Fruit fly (Drosophila melanogaster) whole organism, embryonic: ENCODE data around the gene Rh2.

Experiments
- Adf1 ChIP-seq: fragments of 200-800 bp; sonication (Bioruptor generic); IDR thresholded peaks from 2 replicates; pipeline ENCODE4 v1.3.6; 2022; ENCODE audit warnings: missing biosample characterization, missing genetic modification characterization
- Atf3 ChIP-seq: fragments of 200-800 bp; sonication (Bioruptor generic); optimal IDR thresholded peaks from 3 replicates; lab custom pipeline; 2016; ENCODE audit warnings: missing biosample characterization, missing genetic modification characterization
- Bgb ChIP-seq: fragments of 200-800 bp; sonication (Bioruptor generic); IDR thresholded peaks from 2 replicates; pipeline ENCODE4 v1.3.6; 2022; ENCODE audit warnings: missing biosample characterization, missing genetic modification characterization; ENCODE audit not compliant: partially characterized antibody
- CG10366 ChIP-seq: fragments of 200-800 bp; sonication (Bioruptor generic); IDR thresholded peaks from 2 replicates; pipeline ENCODE4 v1.3.6; 2022; ENCODE audit warnings: missing biosample characterization, missing genetic modification characterization
- CG11398 ChIP-seq: fragments of 200-800 bp; sonication (Bioruptor generic); optimal IDR thresholded peaks from 2 replicates; lab custom pipeline; 2016; ENCODE audit warnings: missing biosample characterization, missing genetic modification characterization
- CG12299 ChIP-seq: fragments of 200-800 bp; sonication (Bioruptor generic); optimal IDR thresholded peaks from 2 replicates; lab custom pipeline; 2018; ENCODE audit warnings: missing biosample characterization, mild to moderate bottlenecking, missing genetic modification characterization
- CG12391 ChIP-seq: fragments of 200-800 bp; sonication (Bioruptor generic); optimal IDR thresholded peaks from 3 replicates; lab custom pipeline; 2018; ENCODE audit warnings: missing biosample characterization, mild to moderate bottlenecking, missing genetic modification characterization, moderate library complexity
- CG12942 ChIP-seq: fragments of 200-800 bp; sonication (Bioruptor generic); optimal IDR thresholded peaks from 3 replicates; lab custom pipeline; 2016; ENCODE audit warnings: missing biosample characterization, missing genetic modification characterization
- CG15073 ChIP-seq: fragments of 200-800 bp; sonication (Bioruptor generic); optimal IDR thresholded peaks from 2 replicates; lab custom pipeline; 2016; ENCODE audit warnings: missing biosample characterization, missing genetic modification characterization
- CG32772 ChIP-seq: fragments of 200-800 bp; sonication (Bioruptor generic); IDR thresholded peaks from 2 replicates; pipeline ENCODE4 v1.3.6; 2022; ENCODE audit warnings: missing biosample characterization, missing genetic modification characterization
- CG3847 ChIP-seq: fragments of 200-800 bp; sonication (Bioruptor generic); IDR thresholded peaks from 2 replicates; pipeline ENCODE4 v1.3.6; 2022; ENCODE audit warnings: missing biosample characterization, missing genetic modification characterization
- CG4328 ChIP-seq: fragments of 200-800 bp; sonication (Bioruptor generic); optimal IDR thresholded peaks from 3 replicates; lab custom pipeline; 2017; ENCODE audit warnings: missing biosample characterization, missing genetic modification reagents, missing genetic modification characterization
- CG6854 ChIP-seq: fragments of 200-800 bp; sonication (Bioruptor generic); optimal IDR thresholded peaks from 3 replicates; lab custom pipeline; 2017; ENCODE audit warnings: missing biosample characterization, mild to moderate bottlenecking, missing genetic modification characterization
- CG9727 ChIP-seq: fragments of 200-800 bp; sonication (Bioruptor generic); optimal IDR thresholded peaks from 3 replicates; lab custom pipeline; 2017; ENCODE audit warnings: missing biosample characterization, mild to moderate bottlenecking, missing genetic modification characterization
- CG9797 ChIP-seq: fragments of 200-800 bp; sonication (Bioruptor generic); optimal IDR thresholded peaks from 3 replicates; lab custom pipeline; 2018; ENCODE audit warnings: missing biosample characterization, mild to moderate bottlenecking, missing genetic modification characterization
- CrebB ChIP-seq: fragments of 200-800 bp; sonication (Bioruptor generic); optimal IDR thresholded peaks from 3 replicates; lab custom pipeline; 2018; ENCODE audit warnings: missing biosample characterization, mild to moderate bottlenecking, missing genetic modification characterization
- D19A ChIP-seq: fragments of 200-800 bp; optimal IDR thresholded peaks from 3 replicates; lab custom pipeline; 2019; ENCODE audit warnings: missing biosample characterization, mild to moderate bottlenecking, missing genetic modification characterization, moderate library complexity
- Dad ChIP-seq: fragments of 200-800 bp; sonication (Bioruptor generic); optimal IDR thresholded peaks from 3 replicates; lab custom pipeline; 2016; ENCODE audit warnings: missing biosample characterization, missing genetic modification characterization
- ERR ChIP-seq: fragments of 200-800 bp; sonication (Bioruptor generic); optimal IDR thresholded peaks from 2 replicates; lab custom pipeline; 2016; ENCODE audit warnings: missing biosample characterization, missing genetic modification characterization
- Ets97D ChIP-seq: fragments of 200-800 bp; sonication (Bioruptor generic); optimal IDR thresholded peaks from 3 replicates; lab custom pipeline; 2016; ENCODE audit warnings: missing biosample characterization, missing genetic modification characterization
- Fer2 ChIP-seq: fragments of 200-800 bp; sonication (Bioruptor generic); optimal IDR thresholded peaks from 2 replicates; lab custom pipeline; 2018; ENCODE audit warnings: missing biosample characterization, mild to moderate bottlenecking, missing genetic modification characterization, moderate library complexity
- Gsc ChIP-seq: fragments of 200-800 bp; sonication (Bioruptor generic); IDR thresholded peaks from 2 replicates; pipeline ENCODE4 v1.3.6; 2022; ENCODE audit warnings: missing biosample characterization, missing genetic modification characterization
- HHEX ChIP-seq: fragments of 200-800 bp; sonication (Bioruptor generic); optimal IDR thresholded peaks from 3 replicates; lab custom pipeline; 2017; ENCODE audit warnings: missing biosample characterization, mild to moderate bottlenecking, missing genetic modification characterization, missing genetic modification reagents
- Hand ChIP-seq: fragments of 200-800 bp; sonication (Bioruptor generic); optimal IDR thresholded peaks from 2 replicates; lab custom pipeline; 2017; ENCODE audit warnings: mild to moderate bottlenecking, missing biosample characterization, missing genetic modification reagents, missing genetic modification characterization
- MBD-R2 ChIP-seq: fragments of 200-800 bp; sonication (Bioruptor generic); IDR thresholded peaks from 2 replicates; pipeline ENCODE4 v1.3.6; 2022; ENCODE audit warnings: missing biosample characterization, missing genetic modification characterization
- Mrtf ChIP-seq: fragments of 200-800 bp; sonication (Bioruptor generic); IDR thresholded peaks from 3 replicates; pipeline ENCODE4 v1.3.6; 2022; ENCODE audit warnings: missing biosample characterization, missing genetic modification characterization
- NfI ChIP-seq: fragments of 200-800 bp; sonication (Bioruptor generic); optimal IDR thresholded peaks from 3 replicates; lab custom pipeline; 2018; ENCODE audit warnings: missing biosample characterization, mild to moderate bottlenecking, missing genetic modification characterization, moderate library complexity
- Opbp ChIP-seq: fragments of 200-800 bp; sonication (Bioruptor generic); IDR thresholded peaks from 3 replicates; pipeline ENCODE4 v1.3.6; 2022; ENCODE audit warnings: missing biosample characterization, missing genetic modification characterization; ENCODE audit not compliant: partially characterized antibody
- Ravus ChIP-seq: fragments of 200-800 bp; sonication (Bioruptor generic); IDR thresholded peaks from 2 replicates; pipeline ENCODE4 v1.3.6; 2022; ENCODE audit warnings: missing biosample characterization, missing genetic modification characterization
- TFAM ChIP-seq: fragments of 200-800 bp; sonication (Bioruptor generic); optimal IDR thresholded peaks from 2 replicates; lab custom pipeline; 2017; ENCODE audit warnings: missing biosample characterization, missing genetic modification characterization, inconsistent platforms
- Taf1 ChIP-seq: fragments of 200-800 bp; sonication (Bioruptor generic); IDR thresholded peaks from 2 replicates; pipeline ENCODE4 v1.3.6; 2022; ENCODE audit warnings: missing biosample characterization, missing genetic modification characterization
- Trl ChIP-seq, 3 experiments: fragments of >200 bp in 2 of 3; fragments of 200-800 bp in 1 of 3; sonication (Bioruptor generic) in 1 of 3; optimal IDR thresholded peaks; 2 replicates in 1 of 3; 3 replicates in 2 of 3; lab custom pipeline; 2016 to 2017; ENCODE audit warnings: missing biosample characterization in 1 of 3, missing genetic modification characterization in 1 of 3
- Xbp1 ChIP-seq: fragments of 200-800 bp; sonication (Bioruptor generic); optimal IDR thresholded peaks from 3 replicates; lab custom pipeline; 2016; ENCODE audit warnings: missing biosample characterization, mild to moderate bottlenecking, missing genetic modification characterization
- bcd ChIP-seq: fragments of 200-800 bp; sonication (Bioruptor generic); optimal IDR thresholded peaks from 2 replicates; lab custom pipeline; 2017; ENCODE audit warnings: missing biosample characterization, mild to moderate bottlenecking, missing genetic modification characterization
- bsh ChIP-seq, 2 experiments: fragments of 200-800 bp; sonication (Bioruptor generic); optimal IDR thresholded peaks; 2 replicates each; lab custom pipeline; 2017 to 2018; ENCODE audit warnings: mild to moderate bottlenecking in 2 of 2, missing biosample characterization in 2 of 2, missing genetic modification characterization in 2 of 2, moderate library complexity in 1 of 2
- cato ChIP-seq: fragments of 200-800 bp; sonication (Bioruptor generic); optimal IDR thresholded peaks from 2 replicates; lab custom pipeline; 2016; ENCODE audit warnings: missing biosample characterization, missing genetic modification characterization, borderline replicate concordance
- dm ChIP-seq: fragments of 200-800 bp; sonication (Bioruptor generic); optimal IDR thresholded peaks from 3 replicates; lab custom pipeline; 2016; ENCODE audit warnings: missing biosample characterization, missing genetic modification characterization
- fd96Cb ChIP-seq: fragments of 200-800 bp; sonication (Bioruptor generic); optimal IDR thresholded peaks from 2 replicates; lab custom pipeline; 2018; ENCODE audit warnings: missing biosample characterization, mild to moderate bottlenecking, missing genetic modification characterization, moderate library complexity
- fu2 ChIP-seq: fragments of 200-800 bp; sonication (Bioruptor generic); optimal IDR thresholded peaks from 2 replicates; lab custom pipeline; 2016; ENCODE audit warnings: missing biosample characterization, missing genetic modification characterization
- ind ChIP-seq: fragments of 200-800 bp; sonication (Bioruptor generic); optimal IDR thresholded peaks from 3 replicates; lab custom pipeline; 2016; ENCODE audit warnings: missing biosample characterization, missing genetic modification characterization
- otp ChIP-seq: fragments of 200-800 bp; sonication (Bioruptor generic); IDR thresholded peaks from 3 replicates; pipeline ENCODE4, ENCODE4 v1.3.6; 2022; ENCODE audit warnings: missing biosample characterization, missing genetic modification characterization
- ranshi ChIP-seq: fragments of 200-800 bp; sonication (Bioruptor generic); IDR thresholded peaks from 2 replicates; pipeline ENCODE4 v1.3.6; 2022; ENCODE audit warnings: missing biosample characterization, missing genetic modification characterization
- salm ChIP-seq: fragments of 200-800 bp; sonication (Bioruptor generic); optimal IDR thresholded peaks from 2 replicates; lab custom pipeline; 2018; ENCODE audit warnings: missing biosample characterization, mild to moderate bottlenecking, missing genetic modification characterization
- scrt ChIP-seq: fragments of 200-800 bp; sonication (Bioruptor generic); optimal IDR thresholded peaks from 2 replicates; lab custom pipeline; 2018; ENCODE audit warnings: missing biosample characterization, mild to moderate bottlenecking, missing genetic modification characterization, moderate library complexity
- sob ChIP-seq: fragments of 200-800 bp; sonication (Bioruptor generic); IDR thresholded peaks from 2 replicates; pipeline ENCODE4 v1.3.6; 2022; ENCODE audit warnings: missing biosample characterization, missing genetic modification characterization
- sug ChIP-seq: fragments of 200-800 bp; optimal IDR thresholded peaks from 2 replicates; lab custom pipeline; 2019; ENCODE audit warnings: missing biosample characterization, mild to moderate bottlenecking, missing genetic modification characterization, moderate library complexity
- unc-4 ChIP-seq: fragments of 200-800 bp; sonication (Bioruptor generic); IDR thresholded peaks from 2 replicates; pipeline ENCODE4 v1.3.6; 2022; ENCODE audit warnings: missing biosample characterization, missing genetic modification characterization; ENCODE audit not compliant: partially characterized antibody
- zf30C ChIP-seq: fragments of 200-800 bp; sonication (Bioruptor generic); optimal IDR thresholded peaks from 3 replicates; lab custom pipeline; 2018; ENCODE audit warnings: missing biosample characterization, mild to moderate bottlenecking, missing genetic modification characterization

Gene Rh2

DNA sequence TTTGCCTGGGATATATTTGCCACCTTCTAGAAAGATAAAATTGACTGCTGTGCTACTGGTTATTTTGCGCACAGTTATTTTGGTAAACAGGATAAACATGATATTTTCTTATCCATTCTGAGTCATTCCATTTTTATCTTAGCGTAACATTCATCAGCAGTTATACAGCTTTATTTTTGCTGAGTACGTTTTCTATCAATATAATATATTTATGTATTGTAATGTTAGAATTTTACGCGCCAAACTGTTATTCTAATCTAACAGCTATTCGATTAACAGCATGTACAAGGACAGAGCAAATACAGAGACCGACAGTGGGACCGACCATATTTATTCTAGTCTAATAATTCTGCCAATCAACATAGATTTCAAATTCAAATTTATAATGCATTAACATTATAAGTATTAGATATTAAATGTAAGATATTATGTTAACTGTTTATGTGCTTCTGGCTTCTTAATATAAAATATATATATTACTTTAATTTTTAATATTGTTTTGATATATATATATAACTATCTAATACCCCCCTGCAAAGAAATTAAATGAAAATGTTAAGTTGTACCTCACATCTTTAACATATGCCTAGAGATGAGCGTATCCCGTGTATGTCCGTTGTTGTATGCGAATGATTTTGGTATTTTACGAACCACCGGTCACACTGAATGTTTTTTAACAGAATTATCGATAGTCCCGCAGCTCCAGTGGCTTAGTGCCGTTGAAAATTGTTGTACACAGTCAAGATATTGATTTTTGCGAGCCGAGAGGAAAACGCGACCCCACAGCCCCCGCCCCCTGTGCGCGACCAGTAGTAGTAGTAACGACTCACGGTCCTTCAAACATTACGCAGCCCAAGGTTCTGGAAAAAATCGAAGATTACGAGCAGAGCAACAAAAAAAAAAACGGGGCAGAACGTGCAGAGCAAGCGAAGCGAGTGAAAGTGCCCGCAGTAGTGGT is 7.0 kb downstream of the Rh2 start, which contains the start of gene EndoA (continued):
- TF ChIP-seq Opbp: peak; percentile 72
- TF ChIP-seq Mrtf: no peak
- TF ChIP-seq ranshi (GFP tag; lab: Robert Waterston, UW): peak; percentile 28; the same call in 1 of the 2 replicates
- TF ChIP-seq bsh (GFP tag; optimal IDR thresholded peaks at IDR 0.05; lab: Kevin White, UChicago): no peak
- no peak for TF ChIP-seq fd96Cb (tag; lab: Kevin White, UChicago)
- TF ChIP-seq TFAM (GFP tag; lab: Kevin White, UChicago): no peak
- peak; percentile 28 for TF ChIP-seq ind (GFP tag; lab: Kevin White, UChicago)
- peak; percentile 86 for TF ChIP-seq Bgb (GFP tag; lab: Robert Waterston, UW)
- TF ChIP-seq CG4328 (GFP tag; lab: Kevin White, UChicago): no peak
- TF ChIP-seq ERR (GFP tag; lab: Kevin White, UChicago): peak; percentile 5
- no peak for TF ChIP-seq Trl (optimal IDR thresholded peaks at IDR 0.05; lab: Kevin White, UChicago)
- TF ChIP-seq Trl (GFP tag; optimal IDR thresholded peaks at IDR 0.05; lab: Kevin White, UChicago): no peak
- TF ChIP-seq cato: no peak
- TF ChIP-seq CG32772 (GFP tag; lab: Robert Waterston, UW): 0 out of 2 replicates have a peak, but pooled peaks have one; percentile 13
- TF ChIP-seq CG15073: no peak
- TF ChIP-seq otp: no peak; the same call in 2 of the 3 replicates
- TF ChIP-seq D19A (tag; lab: Kevin White, UChicago): peak; percentile 50
- peak; percentile 73 for TF ChIP-seq CG12391 (tag; lab: Kevin White, UChicago)
- TF ChIP-seq CG10366 (GFP tag; lab: Robert Waterston, UW): no peak
- no peak for TF ChIP-seq HHEX (GFP tag; lab: Kevin White, UChicago)
- no peak for TF ChIP-seq salm (tag; lab: Kevin White, UChicago)
- TF ChIP-seq CrebB: no peak
- TF ChIP-seq bcd (GFP tag; lab: Kevin White, UChicago): peak; percentile 55
- TF ChIP-seq Ets97D (GFP tag; lab: Kevin White, UChicago): peak; percentile 43
- peak; percentile 32 for TF ChIP-seq scrt (GFP tag; lab: Kevin White, UChicago)
- peak; percentile 67 for TF ChIP-seq CG9727 (GFP tag; lab: Kevin White, UChicago)
- TF ChIP-seq Fer2 (tag; lab: Kevin White, UChicago): no peak
- TF ChIP-seq dm (GFP tag; lab: Kevin White, UChicago): peak; percentile 1
- no peak for TF ChIP-seq Ravus
- no peak for TF ChIP-seq fu2 (GFP tag; lab: Kevin White, UChicago)
- peak; percentile 37 for TF ChIP-seq Xbp1 (GFP tag; lab: Kevin White, UChicago)
- TF ChIP-seq Dad (GFP tag; lab: Kevin White, UChicago): no peak
- peak; percentile 94 for TF ChIP-seq sug (tag; lab: Kevin White, UChicago)
- TF ChIP-seq zf30C (GFP tag; lab: Kevin White, UChicago): no peak
- peak; percentile 25; the same call in 1 of the 2 replicates for TF ChIP-seq Taf1 (GFP tag; lab: Robert Waterston, UW)
- TF ChIP-seq sob (GFP tag; lab: Robert Waterston, UW): no peak
- no peak for TF ChIP-seq CG11398
- TF ChIP-seq CG3847 (GFP tag; lab: Robert Waterston, UW): peak; percentile 43; the same call in 1 of the 2 replicates
- TF ChIP-seq Hand: no peak
- TF ChIP-seq Gsc: no peak
- no peak for TF ChIP-seq Atf3 (GFP tag; lab: Kevin White, UChicago)
- peak; percentile 37 for TF ChIP-seq CG12942
- TF ChIP-seq MBD-R2 (GFP tag; lab: Robert Waterston, UW): peak; percentile 58
- no peak for TF ChIP-seq NfI (GFP tag; lab: Kevin White, UChicago)
- peak; percentile 67 for TF ChIP-seq CG9797 (GFP tag; lab: Kevin White, UChicago)
- no peak for TF ChIP-seq CG6854 (GFP tag; lab: Kevin White, UChicago)
- peak; percentile 54 for TF ChIP-seq Adf1
- peak; percentile 9 for TF ChIP-seq CG12299 (tag; lab: Kevin White, UChicago)
- TF ChIP-seq unc-4 (GFP tag; lab: Robert Waterston, UW): peak; percentile 67
